Fruit fly (Drosophila melanogaster) whole organism, prepupa: ENCODE measurements around the gene CG43229.

Source experiments
- CG11762 ChIP-seq: fragments of 200-800 bp; sonication (Bioruptor generic); optimal IDR thresholded peaks from 3 replicates; lab custom pipeline; 2016; ENCODE audit warnings: missing biosample characterization, missing genetic modification characterization; ENCODE audit not compliant: insufficient read depth
- CG1621 ChIP-seq: fragments of 200-800 bp; sonication (Bioruptor generic); optimal IDR thresholded peaks from 3 replicates; lab custom pipeline; 2018; ENCODE audit warnings: missing biosample characterization, mild to moderate bottlenecking, missing genetic modification characterization
- CG16779 ChIP-seq: fragments of 200-800 bp; sonication (Bioruptor generic); optimal IDR thresholded peaks from 3 replicates; lab custom pipeline; 2017; ENCODE audit warnings: missing biosample characterization, mild to moderate bottlenecking, missing genetic modification characterization
- CG6792 ChIP-seq: fragments of 200-800 bp; sonication (Bioruptor generic); optimal IDR thresholded peaks from 3 replicates; lab custom pipeline; 2016; ENCODE audit warnings: missing biosample characterization, missing genetic modification characterization
- CG6808 ChIP-seq: fragments of 200-800 bp; sonication (Bioruptor generic); optimal IDR thresholded peaks from 3 replicates; lab custom pipeline; 2017; ENCODE audit warnings: missing biosample characterization, missing genetic modification characterization, mild to moderate bottlenecking, moderate library complexity, missing genetic modification reagents
- Ets21C ChIP-seq: fragments of 200-800 bp; sonication (Bioruptor generic); optimal IDR thresholded peaks from 3 replicates; lab custom pipeline; 2016; ENCODE audit warnings: missing biosample characterization, missing genetic modification characterization
- Hr39 ChIP-seq: fragments of 200-800 bp; sonication (Bioruptor generic); optimal IDR thresholded peaks from 2 replicates; lab custom pipeline; 2016; ENCODE audit warnings: missing biosample characterization, missing genetic modification characterization
- Hr4 ChIP-seq: fragments of 200-800 bp; sonication (Bioruptor generic); optimal IDR thresholded peaks from 3 replicates; lab custom pipeline; 2016; ENCODE audit warnings: missing biosample characterization, missing genetic modification characterization
- Sox102F ChIP-seq: fragments of 200-800 bp; sonication (Bioruptor generic); optimal IDR thresholded peaks from 2 replicates; lab custom pipeline; 2016; ENCODE audit warnings: missing biosample characterization, mild to moderate bottlenecking, missing genetic modification characterization
- dsx ChIP-seq: fragments of 200-800 bp; optimal IDR thresholded peaks from 3 replicates; lab custom pipeline; 2019; ENCODE audit warnings: missing biosample characterization, mild to moderate bottlenecking, missing genetic modification characterization, moderate library complexity; ENCODE audit not compliant: poor library complexity, severe bottlenecking

- TF ChIP-seq Ets21C (GFP tag; lab: Kevin White, UChicago) (no peak), Sox102F (no peak), CG16779 (tag; lab: Kevin White, UChicago) (no peak), CG6808 (GFP tag; lab: Kevin White, UChicago) (no peak), dsx (no peak), CG6792 (no peak), Hr39 (GFP tag; lab: Kevin White, UChicago) (no peak), CG1621 (tag; lab: Kevin White, UChicago) (no peak), Hr4 (GFP tag; lab: Kevin White, UChicago) (no peak), CG11762 (GFP tag; lab: Kevin White, UChicago) (no peak)
These were observed 41.0 kb downstream of the CG43229 start, which contains the start of gene Andorra for dm6 chrX:18179372-18179771.
